Worm (Caenorhabditis elegans): Measurements from ENCODE around the gene F46C5.10.

Gene F46C5.10

ce11 chrII:8818978-8819896, at the start of gene F46C5.10:
Gene F46C5.10 (minus strand): TSS chrII:8819028.
- no peak for TF ChIP-seq xbp-1 (tag; optimal IDR thresholded peaks at IDR 0.05)
- TF ChIP-seq unc-62 (GFP tag; optimal IDR thresholded peaks at IDR 0.05) = no peak
- no peak for TF ChIP-seq ceh-90 (tag; optimal IDR thresholded peaks at IDR 0.05)
- no peak for TF ChIP-seq efl-1 (optimal IDR thresholded peaks at IDR 0.05)
- peak in 1 of 2 experiments; percentile 67 for TF ChIP-seq efl-1 (GFP tag; optimal IDR thresholded peaks at IDR 0.05 in 1 of 2)
- TF ChIP-seq sptf-1 (tag; optimal IDR thresholded peaks at IDR 0.05) = no peak
- TF ChIP-seq isw-1 (GFP tag; IDR thresholded peaks at IDR 0.05) = no peak
- TF ChIP-seq C04F5.9 (tag; optimal IDR thresholded peaks at IDR 0.05) = no peak
- peak; percentile 55 for TF ChIP-seq nhr-20 (tag; optimal IDR thresholded peaks at IDR 0.05)
- no peak for TF ChIP-seq ztf-11 (tag; optimal IDR thresholded peaks at IDR 0.05)
- TF ChIP-seq lsy-2 (tag; optimal IDR thresholded peaks at IDR 0.05) = peak in 1 of 2 experiments; percentile 23
- TF ChIP-seq F16B12.6 (tag; optimal IDR thresholded peaks at IDR 0.05) = no peak
- peak; percentile 5 for TF ChIP-seq mep-1 (tag; optimal IDR thresholded peaks at IDR 0.05)
- no peak for TF ChIP-seq lin-13 (GFP tag; optimal IDR thresholded peaks at IDR 0.05)
- TF ChIP-seq nhr-47 (tag; optimal IDR thresholded peaks at IDR 0.05) = peak; percentile 27
- peak; percentile 58 for TF ChIP-seq nhr-71 (tag; optimal IDR thresholded peaks at IDR 0.05)
- no peak for TF ChIP-seq snpc-4 (tag; optimal IDR thresholded peaks at IDR 0.05)
- peak; percentile 25 for TF ChIP-seq tbx-2 (tag; optimal IDR thresholded peaks at IDR 0.05)
- TF ChIP-seq swsn-7 (tag; optimal IDR thresholded peaks at IDR 0.05) = no peak
- TF ChIP-seq lin-35 (GFP tag; optimal IDR thresholded peaks at IDR 0.05) = peak in 1 of 2 experiments; percentile 33
- peak; percentile 6 for TF ChIP-seq snu-23 (GFP tag; optimal IDR thresholded peaks at IDR 0.05)
- no peak for TF ChIP-seq hlh-17 (GFP tag; optimal IDR thresholded peaks at IDR 0.05; ENCODE audit: borderline replicate concordance)
- TF ChIP-seq nhr-85 (tag) = peak; percentile 88
- peak; percentile 67 for TF ChIP-seq nhr-90 (tag; optimal IDR thresholded peaks at IDR 0.05; ENCODE audit: poor library complexity)
- TF ChIP-seq irx-1 (tag; optimal IDR thresholded peaks at IDR 0.05) = no peak
- TF ChIP-seq egl-13 (tag; optimal IDR thresholded peaks at IDR 0.05) = no peak
- TF ChIP-seq nhr-19 (GFP tag; conservative IDR thresholded peaks at IDR 0.05) = peak; percentile 87
- no peak for TF ChIP-seq lin-14 (GFP tag; optimal IDR thresholded peaks at IDR 0.05)
- no peak for TF ChIP-seq unc-130 (tag; optimal IDR thresholded peaks at IDR 0.05)
- TF ChIP-seq nhr-76 (tag; optimal IDR thresholded peaks at IDR 0.05) = no peak
- no peak for TF ChIP-seq ets-5 (GFP tag; IDR thresholded peaks at IDR 0.05)
- no peak for TF ChIP-seq hlh-4 (tag; optimal IDR thresholded peaks at IDR 0.05)
- no peak for TF ChIP-seq egl-27 (tag; optimal IDR thresholded peaks at IDR 0.05)
- no peak for TF ChIP-seq pag-3 (tag; optimal IDR thresholded peaks at IDR 0.05; ENCODE audit: borderline replicate concordance, insufficient read depth)
- TF ChIP-seq hpl-2 (GFP tag; optimal IDR thresholded peaks at IDR 0.05) = no peak
- peak in 3 of 6 experiments; percentile 17 to 46 (median 17) for TF ChIP-seq elt-3 (tag; optimal IDR thresholded peaks at IDR 0.05)
- TF ChIP-seq mef-2 (tag; optimal IDR thresholded peaks at IDR 0.05) = no peak
- TF ChIP-seq alr-1 (tag; optimal IDR thresholded peaks at IDR 0.05; ENCODE audit: borderline replicate concordance) = no peak

DNA sequence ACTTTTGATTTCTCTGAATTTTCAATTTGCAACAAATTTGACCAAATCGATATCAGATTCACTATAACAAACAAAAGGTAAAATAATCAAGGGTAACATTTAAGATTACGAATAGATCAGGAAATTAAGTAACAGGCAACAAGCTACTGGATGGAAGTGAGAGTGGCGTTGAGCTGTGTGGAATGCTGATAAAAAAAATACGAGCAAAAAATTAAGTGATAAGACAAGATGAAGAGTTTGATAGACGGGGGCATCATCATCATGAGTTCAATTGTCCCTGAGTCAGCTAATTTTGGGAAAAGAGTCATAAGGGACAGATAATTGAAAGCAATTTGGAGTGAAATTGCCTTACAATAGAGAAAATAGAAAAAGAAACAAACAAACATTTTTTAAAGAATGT, 48.0 kb upstream of the F46C5.10 start:
- TF ChIP-seq nhr-19 (GFP tag; conservative IDR thresholded peaks at IDR 0.05) (no peak), fos-1 (tag; optimal IDR thresholded peaks at IDR 0.05) (no peak), ceh-8 (GFP tag; optimal IDR thresholded peaks at IDR 0.05) (peak; percentile 7), nhr-71 (tag; optimal IDR thresholded peaks at IDR 0.05) (peak; percentile 24), sup-37 (GFP tag; optimal IDR thresholded peaks at IDR 0.05) (no peak), fkh-4 (tag; optimal IDR thresholded peaks at IDR 0.05; ENCODE audit: borderline replicate concordance) (no peak), elt-2 (tag; optimal IDR thresholded peaks at IDR 0.05) (peak; percentile 31), jun-1 (tag; optimal IDR thresholded peaks at IDR 0.05) (no peak), aly-2 (tag; optimal IDR thresholded peaks at IDR 0.05) (no peak)

All from whole organism, L1 larva.